Worm (Caenorhabditis elegans): ENCODE results near the gene flp-13.

DNA sequence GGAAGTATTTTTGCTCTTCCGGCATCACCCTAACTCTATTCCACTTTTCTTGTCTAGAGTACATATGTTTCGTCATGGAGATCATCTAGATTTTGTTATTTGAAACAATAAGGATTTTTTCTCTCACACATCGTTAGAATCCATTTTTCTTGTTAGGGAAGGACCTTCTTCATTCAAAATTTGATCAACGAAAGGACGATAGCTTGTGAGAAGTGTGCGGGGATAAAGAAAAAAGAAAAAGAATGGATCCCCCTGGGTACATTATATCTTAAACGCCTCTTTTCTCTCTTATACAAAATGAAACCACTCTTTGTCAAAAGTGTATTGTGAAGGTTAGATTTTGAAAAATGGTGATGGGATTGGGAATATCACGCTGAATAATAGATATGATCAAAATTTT, 36.7 kb downstream of the flp-13 start:
- TF ChIP-seq elt-2 (tag; optimal IDR thresholded peaks at IDR 0.05) (no peak), hlh-13 (GFP tag; optimal IDR thresholded peaks at IDR 0.05) (no peak)

All from whole organism, late embryonic.